Fruit fly (Drosophila melanogaster) whole organism, embryonic: ENCODE results near the gene CG7634.

Source experiments
- Asciz ChIP-seq: fragments of 200-800 bp; sonication (Bioruptor generic); optimal IDR thresholded peaks from 2 replicates; lab custom pipeline; 2017; ENCODE audit warnings: missing biosample characterization, mild to moderate bottlenecking, missing genetic modification characterization, missing genetic modification reagents
- Atf-2 ChIP-seq: fragments of 200-800 bp; sonication (Bioruptor generic); optimal IDR thresholded peaks from 2 replicates; lab custom pipeline; 2016; ENCODE audit warnings: missing biosample characterization, missing genetic modification characterization
- Atf6 ChIP-seq: fragments of 200-800 bp; sonication (Bioruptor generic); IDR thresholded peaks from 2 replicates; pipeline ENCODE4 v1.3.6; 2022; ENCODE audit warnings: missing biosample characterization, missing genetic modification characterization
- BEAF-32 ChIP-seq: fragments of 200-800 bp; sonication (Bioruptor generic); optimal IDR thresholded peaks from 3 replicates; lab custom pipeline; 2017; ENCODE audit warnings: missing biosample characterization, missing genetic modification characterization, mild to moderate bottlenecking, moderate library complexity, missing genetic modification reagents
- CG1024 ChIP-seq: fragments of 200-800 bp; sonication (Bioruptor generic); IDR thresholded peaks from 2 replicates; pipeline ENCODE4 v1.3.6; 2022; ENCODE audit warnings: missing biosample characterization, missing genetic modification characterization
- CG10654 ChIP-seq: fragments of 200-800 bp; sonication (Bioruptor generic); optimal IDR thresholded peaks from 2 replicates; lab custom pipeline; 2016; ENCODE audit warnings: missing biosample characterization, missing genetic modification characterization
- CG11456 ChIP-seq: fragments of 200-800 bp; sonication (Bioruptor generic); IDR thresholded peaks from 3 replicates; pipeline ENCODE4 v1.3.6; 2022; ENCODE audit warnings: missing biosample characterization, missing genetic modification characterization
- CG12659 ChIP-seq: fragments of 200-800 bp; sonication (Bioruptor generic); optimal IDR thresholded peaks from 3 replicates; lab custom pipeline; 2017; ENCODE audit warnings: mild to moderate bottlenecking, missing biosample characterization, missing genetic modification reagents, missing genetic modification characterization
- CG15269 ChIP-seq: fragments of 200-800 bp; sonication (Bioruptor generic); optimal IDR thresholded peaks from 2 replicates; lab custom pipeline; 2018; ENCODE audit warnings: missing biosample characterization, mild to moderate bottlenecking, missing genetic modification characterization, moderate library complexity
- CG17328 ChIP-seq: fragments of 200-800 bp; sonication (Bioruptor generic); IDR thresholded peaks from 2 replicates; pipeline ENCODE4 v1.3.6; 2022; ENCODE audit warnings: missing biosample characterization, missing genetic modification characterization
- CG17568 ChIP-seq: fragments of 200-800 bp; sonication (Bioruptor generic); optimal IDR thresholded peaks from 2 replicates; lab custom pipeline; 2018; ENCODE audit warnings: missing biosample characterization, mild to moderate bottlenecking, missing genetic modification characterization, moderate library complexity
- CG17829 ChIP-seq: fragments of 200-800 bp; optimal IDR thresholded peaks from 2 replicates; lab custom pipeline; 2019; ENCODE audit warnings: missing biosample characterization, mild to moderate bottlenecking, missing genetic modification characterization, moderate library complexity
- CG2199 ChIP-seq: fragments of 200-800 bp; sonication (Bioruptor generic); IDR thresholded peaks from 3 replicates; pipeline ENCODE4 v1.3.6; 2022; ENCODE audit warnings: missing biosample characterization, missing genetic modification characterization
- CG2889 ChIP-seq: fragments of 200-800 bp; sonication (Bioruptor generic); IDR thresholded peaks from 3 replicates; pipeline ENCODE4 v1.3.6; 2022; ENCODE audit warnings: missing biosample characterization, missing genetic modification characterization
- CG3163 ChIP-seq: fragments of 200-800 bp; sonication (Bioruptor generic); optimal IDR thresholded peaks from 3 replicates; lab custom pipeline; 2016; ENCODE audit warnings: missing biosample characterization, missing genetic modification characterization
- CG33213 ChIP-seq: fragments of 200-800 bp; sonication (Bioruptor generic); optimal IDR thresholded peaks from 3 replicates; lab custom pipeline; 2016; ENCODE audit warnings: missing biosample characterization, missing genetic modification characterization
- CG34224 ChIP-seq: fragments of 200-800 bp; sonication (Bioruptor generic); IDR thresholded peaks from 3 replicates; pipeline ENCODE4 v1.3.6; 2022; ENCODE audit warnings: missing biosample characterization, missing genetic modification characterization; ENCODE audit not compliant: partially characterized antibody
- CG3726 ChIP-seq: fragments of 200-800 bp; sonication (Bioruptor generic); IDR thresholded peaks from 3 replicates; pipeline ENCODE4, ENCODE4 v1.3.6; 2022; ENCODE audit warnings: missing biosample characterization, missing genetic modification characterization
- CG3995 ChIP-seq: fragments of 200-800 bp; sonication (Bioruptor generic); optimal IDR thresholded peaks from 3 replicates; lab custom pipeline; 2016; ENCODE audit warnings: missing biosample characterization, missing genetic modification characterization
- CG4617 ChIP-seq: fragments of 200-800 bp; sonication (Bioruptor generic); optimal IDR thresholded peaks from 3 replicates; lab custom pipeline; 2016; ENCODE audit warnings: missing biosample characterization, missing genetic modification characterization, borderline replicate concordance
- CG5245 ChIP-seq: fragments of 200-800 bp; sonication (Bioruptor generic); optimal IDR thresholded peaks from 3 replicates; lab custom pipeline; 2016; ENCODE audit warnings: missing biosample characterization, missing genetic modification characterization
- CG7839 ChIP-seq: fragments of 200-800 bp; sonication (Bioruptor generic); optimal IDR thresholded peaks from 3 replicates; lab custom pipeline; 2018; ENCODE audit warnings: missing biosample characterization, mild to moderate bottlenecking, missing genetic modification characterization, moderate library complexity
- CG8359 ChIP-seq: fragments of 200-800 bp; sonication (Bioruptor generic); optimal IDR thresholded peaks from 2 replicates; lab custom pipeline; 2017; ENCODE audit warnings: missing biosample characterization, mild to moderate bottlenecking, missing genetic modification characterization, borderline replicate concordance
- D19A ChIP-seq: fragments of 200-800 bp; optimal IDR thresholded peaks from 3 replicates; lab custom pipeline; 2019; ENCODE audit warnings: missing biosample characterization, mild to moderate bottlenecking, missing genetic modification characterization, moderate library complexity
- Hand ChIP-seq: fragments of 200-800 bp; sonication (Bioruptor generic); optimal IDR thresholded peaks from 2 replicates; lab custom pipeline; 2017; ENCODE audit warnings: mild to moderate bottlenecking, missing biosample characterization, missing genetic modification reagents, missing genetic modification characterization
- Hey ChIP-seq: fragments of 200-800 bp; sonication (Bioruptor generic); optimal IDR thresholded peaks from 3 replicates; lab custom pipeline; 2018; ENCODE audit warnings: missing biosample characterization, mild to moderate bottlenecking, missing genetic modification characterization
- HmgZ ChIP-seq: fragments of 200-800 bp; sonication (Bioruptor generic); optimal IDR thresholded peaks from 2 replicates; lab custom pipeline; 2018; ENCODE audit warnings: missing biosample characterization, mild to moderate bottlenecking, missing genetic modification characterization
- Lim3 ChIP-seq: fragments of 200-800 bp; sonication (Bioruptor generic); IDR thresholded peaks from 2 replicates; pipeline ENCODE4 v1.3.6; 2022; ENCODE audit warnings: missing biosample characterization, missing genetic modification characterization
- MBD-R2 ChIP-seq: fragments of 200-800 bp; sonication (Bioruptor generic); IDR thresholded peaks from 2 replicates; pipeline ENCODE4 v1.3.6; 2022; ENCODE audit warnings: missing biosample characterization, missing genetic modification characterization
- Mrtf ChIP-seq: fragments of 200-800 bp; sonication (Bioruptor generic); IDR thresholded peaks from 3 replicates; pipeline ENCODE4 v1.3.6; 2022; ENCODE audit warnings: missing biosample characterization, missing genetic modification characterization
- Sox102F ChIP-seq: fragments of 200-800 bp; sonication (Bioruptor generic); optimal IDR thresholded peaks from 2 replicates; lab custom pipeline; 2018; ENCODE audit warnings: missing biosample characterization, mild to moderate bottlenecking, missing genetic modification characterization, moderate library complexity
- Taf1 ChIP-seq: fragments of 200-800 bp; sonication (Bioruptor generic); IDR thresholded peaks from 2 replicates; pipeline ENCODE4 v1.3.6; 2022; ENCODE audit warnings: missing biosample characterization, missing genetic modification characterization
- Tbp ChIP-seq: fragments of >200 bp; optimal IDR thresholded peaks from 2 replicates; lab custom pipeline; 2018; ENCODE audit warnings: missing biosample characterization, missing genetic modification characterization
- YL-1 ChIP-seq: fragments of 200-800 bp; sonication (Bioruptor generic); optimal IDR thresholded peaks from 3 replicates; lab custom pipeline; 2017; ENCODE audit warnings: missing biosample characterization, mild to moderate bottlenecking, missing genetic modification characterization
- bcd ChIP-seq: fragments of 200-800 bp; sonication (Bioruptor generic); optimal IDR thresholded peaks from 2 replicates; lab custom pipeline; 2017; ENCODE audit warnings: missing biosample characterization, mild to moderate bottlenecking, missing genetic modification characterization
- caup ChIP-seq: fragments of 200-800 bp; sonication (Bioruptor generic); optimal IDR thresholded peaks from 3 replicates; lab custom pipeline; 2017; ENCODE audit warnings: missing biosample characterization, mild to moderate bottlenecking, missing genetic modification characterization, moderate library complexity; ENCODE audit not compliant: severe bottlenecking
- chinmo ChIP-seq: fragments of 200-800 bp; sonication (Bioruptor generic); IDR thresholded peaks from 4 replicates; pipeline ENCODE4 v1.3.6; 2022; ENCODE audit warnings: missing biosample characterization, missing genetic modification characterization; ENCODE audit not compliant: partially characterized antibody
- dmrt99B ChIP-seq: fragments of 200-800 bp; sonication (Bioruptor generic); optimal IDR thresholded peaks from 2 replicates; lab custom pipeline; 2018; ENCODE audit warnings: missing biosample characterization, mild to moderate bottlenecking, missing genetic modification characterization, moderate library complexity
- gsb ChIP-seq: fragments of 200-800 bp; sonication (Bioruptor generic); IDR thresholded peaks from 2 replicates; pipeline ENCODE4 v1.3.6; 2022; ENCODE audit warnings: missing biosample characterization, missing genetic modification characterization
- lab ChIP-seq: fragments of 200-800 bp; sonication (Bioruptor generic); optimal IDR thresholded peaks from 3 replicates; lab custom pipeline; 2017; ENCODE audit warnings: missing biosample characterization, missing genetic modification characterization, mild to moderate bottlenecking, moderate library complexity, missing genetic modification reagents
- nerfin-2 ChIP-seq: fragments of 200-800 bp; sonication (Bioruptor generic); IDR thresholded peaks from 2 replicates; pipeline ENCODE4 v1.3.6; 2022; ENCODE audit warnings: missing biosample characterization, missing genetic modification characterization; ENCODE audit not compliant: partially characterized antibody
- odd ChIP-seq: fragments of 200-800 bp; sonication (Bioruptor generic); optimal IDR thresholded peaks from 2 replicates; lab custom pipeline; 2017; ENCODE audit warnings: missing biosample characterization, mild to moderate bottlenecking, missing genetic modification characterization
- onecut ChIP-seq: fragments of 200-800 bp; sonication (Bioruptor generic); IDR thresholded peaks from 2 replicates; pipeline ENCODE4 v1.3.6; 2022; ENCODE audit warnings: missing biosample characterization, missing genetic modification characterization
- salm ChIP-seq: fragments of 200-800 bp; sonication (Bioruptor generic); optimal IDR thresholded peaks from 2 replicates; lab custom pipeline; 2018; ENCODE audit warnings: missing biosample characterization, mild to moderate bottlenecking, missing genetic modification characterization
- sens-2 ChIP-seq: fragments of 200-800 bp; sonication (Bioruptor generic); IDR thresholded peaks from 2 replicates; pipeline ENCODE4 v1.3.6; 2022; ENCODE audit warnings: missing biosample characterization, missing genetic modification characterization
- sug ChIP-seq: fragments of 200-800 bp; optimal IDR thresholded peaks from 2 replicates; lab custom pipeline; 2019; ENCODE audit warnings: missing biosample characterization, mild to moderate bottlenecking, missing genetic modification characterization, moderate library complexity
- trh ChIP-seq: fragments of 200-800 bp; sonication (Bioruptor generic); optimal IDR thresholded peaks from 2 replicates; lab custom pipeline; 2016; ENCODE audit warnings: missing biosample characterization, missing genetic modification characterization
- tx ChIP-seq: fragments of 200-800 bp; sonication (Bioruptor generic); optimal IDR thresholded peaks from 2 replicates; lab custom pipeline; 2016; ENCODE audit warnings: missing biosample characterization, missing genetic modification characterization
- usp ChIP-seq: fragments of >200 bp; optimal IDR thresholded peaks from 2 replicates; lab custom pipeline; 2017; ENCODE audit warnings: missing biosample characterization, missing genetic modification characterization
- z ChIP-seq: fragments of 200-800 bp; sonication (Bioruptor generic); IDR thresholded peaks from 3 replicates; pipeline ENCODE4 v1.3.6; 2022; ENCODE audit warnings: missing biosample characterization, missing genetic modification characterization
- zen ChIP-seq: fragments of 200-800 bp; sonication (Bioruptor generic); optimal IDR thresholded peaks from 3 replicates; lab custom pipeline; 2018; ENCODE audit warnings: missing biosample characterization, mild to moderate bottlenecking, missing genetic modification characterization, moderate library complexity

The CG7634 gene

dm6 chr3L:21554752-21555151, 10.5 kb upstream of the CG7634 start, which contains the start of gene Wnk (continued):
- TF ChIP-seq nerfin-2 (GFP tag; lab: Robert Waterston, UW) (peak; percentile 64; the same call in 1 of the 2 replicates), CG3726 (GFP tag; lab: Robert Waterston, UW) (no peak), CG3995 (GFP tag; lab: Kevin White, UChicago) (peak; percentile 78), CG17568 (GFP tag; lab: Kevin White, UChicago) (no peak), sens-2 (GFP tag; lab: Robert Waterston, UW) (no peak), gsb (GFP tag; lab: Robert Waterston, UW) (no peak), Atf6 (GFP tag; lab: Robert Waterston, UW) (no peak), chinmo (GFP tag; lab: Robert Waterston, UW) (peak; percentile 80; the same call in 1 of the 4 replicates), CG3163 (GFP tag; lab: Kevin White, UChicago) (no peak), zen (tag; lab: Kevin White, UChicago) (no peak), usp (GFP tag; lab: Kevin White, UChicago) (no peak), CG33213 (GFP tag; lab: Kevin White, UChicago) (no peak), CG15269 (no peak), CG4617 (GFP tag; lab: Kevin White, UChicago) (peak; percentile 62), Hand (GFP tag; lab: Kevin White, UChicago) (no peak), Asciz (no peak), CG34224 (GFP tag; lab: Robert Waterston, UW) (peak; percentile 82), CG17829 (tag; lab: Kevin White, UChicago) (no peak), onecut (no peak), Tbp (GFP tag; lab: Kevin White, UChicago) (no peak), dmrt99B (tag; lab: Kevin White, UChicago) (no peak), Hey (tag; lab: Kevin White, UChicago) (no peak), CG5245 (GFP tag; lab: Kevin White, UChicago) (no peak), BEAF-32 (GFP tag; lab: Kevin White, UChicago) (peak; percentile 80), bcd (GFP tag; lab: Kevin White, UChicago) (no peak), HmgZ (tag; lab: Kevin White, UChicago) (peak; percentile 30), YL-1 (GFP tag; lab: Kevin White, UChicago) (peak; percentile 81), Atf-2 (GFP tag; lab: Kevin White, UChicago) (no peak), CG11456 (GFP tag; lab: Robert Waterston, UW) (no peak), z (no peak), Sox102F (GFP tag; lab: Kevin White, UChicago) (no peak), CG17328 (no peak), CG2889 (GFP tag; lab: Robert Waterston, UW) (no peak), Lim3 (GFP tag; lab: Robert Waterston, UW) (no peak), lab (no peak), CG1024 (no peak), CG7839 (tag; lab: Kevin White, UChicago) (no peak), sug (tag; lab: Kevin White, UChicago) (no peak), Mrtf (GFP tag; lab: Robert Waterston, UW) (no peak), CG12659 (GFP tag; lab: Kevin White, UChicago) (no peak), CG8359 (GFP tag; lab: Kevin White, UChicago) (no peak), CG2199 (no peak), D19A (no peak), Taf1 (GFP tag; lab: Robert Waterston, UW) (no peak), trh (GFP tag; lab: Kevin White, UChicago) (no peak), salm (tag; lab: Kevin White, UChicago) (no peak), odd (GFP tag; lab: Kevin White, UChicago) (no peak), MBD-R2 (GFP tag; lab: Robert Waterston, UW) (peak; percentile 57; the same call in 1 of the 2 replicates), caup (GFP tag; lab: Kevin White, UChicago) (no peak), CG10654 (no peak), tx (GFP tag; lab: Kevin White, UChicago) (no peak)
